Fruit fly (Drosophila melanogaster): ENCODE results near the gene Miro.
A peak's percentile ranks its signal among the peaks of the same experiment; 100 is the strongest.

Miro gene

DNA sequence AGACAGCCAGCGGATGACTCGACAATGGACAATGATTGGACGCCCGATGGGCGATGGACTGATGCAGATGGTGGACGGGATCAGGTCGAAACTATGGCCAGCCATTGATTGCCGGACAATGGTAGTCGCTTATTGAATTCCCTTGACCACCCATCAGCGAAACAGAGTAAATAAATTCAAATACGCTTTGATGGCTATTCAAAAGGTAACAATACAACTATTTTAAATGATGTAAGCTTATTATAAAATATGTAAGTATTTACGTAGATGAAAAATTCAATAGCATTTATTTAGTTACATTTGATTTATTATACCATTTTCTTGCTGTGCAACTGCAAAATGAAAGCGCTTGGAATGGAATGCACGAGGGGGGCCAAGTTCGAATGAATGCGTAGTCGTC, 24.0 kb downstream of the Miro start:
- TF ChIP-seq tj (GFP tag; optimal IDR thresholded peaks at IDR 0.05) (no peak), Mnt (GFP tag; optimal IDR thresholded peaks at IDR 0.05) (no peak), CG33017 (tag; optimal IDR thresholded peaks at IDR 0.05) (no peak), Clk (GFP tag; optimal IDR thresholded peaks at IDR 0.05) (no peak), CG11617 (GFP tag; optimal IDR thresholded peaks at IDR 0.05) (no peak), toe (GFP tag; optimal IDR thresholded peaks at IDR 0.05) (no peak), Hr96 (GFP tag; optimal IDR thresholded peaks at IDR 0.05) (no peak), CG1620 (GFP tag; optimal IDR thresholded peaks at IDR 0.05) (no peak), CG7101 (tag; optimal IDR thresholded peaks at IDR 0.05) (no peak), kay (GFP tag; ENCODE audit: borderline replicate concordance) (no peak), Crg-1 (GFP tag; optimal IDR thresholded peaks at IDR 0.05) (no peak), cic (GFP tag; optimal IDR thresholded peaks at IDR 0.05) (no peak), ovo (GFP tag; optimal IDR thresholded peaks at IDR 0.05) (no peak)

DNA sequence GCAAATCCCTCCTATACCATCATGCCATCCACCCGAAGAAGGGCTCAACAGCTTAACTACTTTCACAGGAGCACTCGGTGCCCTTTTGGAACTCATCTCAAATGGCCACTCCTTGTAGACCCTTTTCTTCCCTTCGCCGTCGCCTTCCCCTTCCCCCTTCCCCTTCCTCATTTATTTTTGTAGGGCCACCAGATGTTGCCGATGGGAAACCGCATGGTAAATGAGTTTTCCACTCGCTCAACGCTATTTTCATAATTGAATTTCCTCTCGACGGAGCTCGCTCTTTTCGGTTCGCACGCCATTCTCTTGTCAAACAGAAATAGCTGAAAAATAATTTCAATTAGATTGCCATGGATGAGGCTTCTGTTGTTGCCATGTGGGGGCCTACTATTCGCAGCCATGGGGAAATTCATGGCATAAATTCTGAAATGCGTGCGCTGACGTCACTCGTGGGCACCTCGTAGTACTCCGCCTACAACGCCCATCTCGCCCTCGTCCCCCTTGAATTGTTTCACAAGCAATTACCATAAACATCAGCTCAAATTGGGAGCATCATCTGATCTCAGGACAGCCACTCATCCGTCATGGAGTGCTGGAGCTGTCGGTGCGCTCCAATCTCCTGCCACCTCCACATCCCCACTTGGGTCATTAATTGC, 26.5 kb downstream of the Miro start:
- TF ChIP-seq CG1620 (GFP tag; optimal IDR thresholded peaks at IDR 0.05) (no peak), bab1 (GFP tag; optimal IDR thresholded peaks at IDR 0.05) (no peak), CG33017 (tag; optimal IDR thresholded peaks at IDR 0.05) (no peak), CG5204 (GFP tag; optimal IDR thresholded peaks at IDR 0.05) (no peak), Hr96 (GFP tag; optimal IDR thresholded peaks at IDR 0.05) (no peak), toe (GFP tag; optimal IDR thresholded peaks at IDR 0.05) (no peak), CG14711 (tag; optimal IDR thresholded peaks at IDR 0.05) (no peak), Crg-1 (GFP tag; optimal IDR thresholded peaks at IDR 0.05) (no peak), CG7045 (GFP tag; optimal IDR thresholded peaks at IDR 0.05) (no peak), Clk (GFP tag; optimal IDR thresholded peaks at IDR 0.05) (no peak), CG11617 (GFP tag; optimal IDR thresholded peaks at IDR 0.05) (no peak), tj (GFP tag; optimal IDR thresholded peaks at IDR 0.05) (no peak)

DNA sequence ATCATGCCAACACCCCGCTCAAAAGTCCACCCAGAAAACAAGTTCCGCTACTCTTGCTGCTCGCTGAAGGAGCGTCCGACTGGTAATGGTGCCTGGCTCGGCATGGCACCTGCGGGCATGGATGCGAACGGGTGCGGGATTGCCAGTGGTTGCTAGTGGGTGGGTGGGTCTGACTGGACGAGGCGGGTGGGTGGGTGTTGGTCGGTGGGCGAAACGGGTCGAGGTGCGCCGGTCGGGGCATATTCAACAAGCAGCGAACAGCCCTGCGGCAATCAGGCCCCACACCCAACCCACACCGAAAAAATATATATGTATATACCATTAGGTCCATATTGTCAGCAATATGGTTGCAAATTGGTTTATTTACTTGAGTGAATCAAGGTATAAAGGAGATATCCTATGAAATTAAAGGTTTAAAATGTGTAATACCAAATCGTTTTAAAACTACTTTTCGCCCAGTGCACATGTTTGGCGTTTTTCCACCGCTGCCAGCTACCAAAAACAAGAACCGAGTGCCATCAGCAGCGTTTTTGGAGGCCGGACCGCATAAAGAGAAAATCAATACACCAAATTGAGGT, 27.9 kb downstream of the Miro start:
- no peak for TF ChIP-seq Clk (GFP tag; optimal IDR thresholded peaks at IDR 0.05)
- no peak for TF ChIP-seq Hr96 (GFP tag; optimal IDR thresholded peaks at IDR 0.05)
- TF ChIP-seq CG7045 (GFP tag; optimal IDR thresholded peaks at IDR 0.05): no peak
- TF ChIP-seq toe (GFP tag; optimal IDR thresholded peaks at IDR 0.05): no peak
- TF ChIP-seq CG12768 (GFP tag; optimal IDR thresholded peaks at IDR 0.05): no peak
- TF ChIP-seq CG33017 (tag; optimal IDR thresholded peaks at IDR 0.05): peak; percentile 1
- TF ChIP-seq CG14711 (tag; optimal IDR thresholded peaks at IDR 0.05): no peak

DNA sequence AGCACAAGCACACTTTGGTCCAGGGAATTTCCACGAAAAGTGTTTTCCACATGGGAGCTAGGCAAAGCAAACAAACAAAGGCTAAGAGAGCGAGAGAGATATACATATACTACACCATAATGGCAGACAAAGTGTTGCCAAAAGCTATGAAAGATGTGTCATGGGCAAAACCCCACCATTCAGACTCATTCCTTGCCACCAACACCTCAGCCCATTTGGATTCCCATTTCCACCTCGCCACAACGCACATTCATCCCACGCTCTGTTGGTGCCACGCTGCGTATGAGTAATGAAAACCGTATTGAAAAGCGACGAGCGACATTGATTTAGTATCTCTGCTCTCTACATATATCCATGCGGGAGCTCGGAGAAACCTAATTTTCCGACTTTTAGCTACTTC, 29.8 kb downstream of the Miro start:
- TF ChIP-seq kay (GFP tag; ENCODE audit: borderline replicate concordance): no peak
- no peak for TF ChIP-seq CG14711 (tag; optimal IDR thresholded peaks at IDR 0.05)
- TF ChIP-seq CG7101 (tag; optimal IDR thresholded peaks at IDR 0.05): no peak
- TF ChIP-seq Mnt (GFP tag; optimal IDR thresholded peaks at IDR 0.05): no peak
- no peak for TF ChIP-seq CG1620 (GFP tag; optimal IDR thresholded peaks at IDR 0.05)
- no peak for TF ChIP-seq ovo (GFP tag; optimal IDR thresholded peaks at IDR 0.05)
- TF ChIP-seq pad (GFP tag; optimal IDR thresholded peaks at IDR 0.05): no peak
- TF ChIP-seq cnc (optimal IDR thresholded peaks at IDR 0.05): no peak

DNA sequence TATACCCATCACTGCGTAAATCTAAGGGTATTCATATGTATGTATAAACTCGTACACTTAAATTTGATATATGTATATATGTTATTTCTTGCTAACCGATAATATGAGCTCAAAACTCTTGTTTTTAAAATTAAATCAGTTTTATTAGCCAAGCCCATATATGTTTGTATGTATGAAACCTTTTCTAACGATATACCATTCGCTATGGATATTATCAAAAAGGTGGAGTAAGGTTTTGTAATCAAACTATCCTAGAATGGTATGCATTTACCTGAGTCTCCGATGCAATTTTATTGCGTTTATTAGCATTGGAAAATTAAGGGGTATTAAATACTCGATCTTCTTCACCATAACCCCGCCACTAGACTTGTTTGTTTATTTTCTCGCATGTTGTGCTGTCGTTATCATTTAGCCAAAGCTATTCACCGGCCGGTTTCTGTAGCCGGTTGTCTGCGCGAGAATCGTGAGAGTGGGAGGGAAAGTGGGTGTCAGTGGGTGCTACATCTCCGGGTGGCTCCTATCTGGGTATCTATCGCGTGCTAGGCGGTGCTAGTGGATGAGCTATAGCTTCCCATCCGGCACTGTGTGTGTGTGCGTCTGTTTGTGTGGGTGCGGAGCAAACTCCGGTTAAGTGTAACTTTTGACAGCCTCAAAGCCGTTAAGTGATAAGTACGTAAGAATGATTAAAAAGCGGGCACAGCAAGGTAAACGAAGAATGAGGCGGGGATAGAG, 30.7 kb downstream of the Miro start:
- TF ChIP-seq CG33017 (tag; optimal IDR thresholded peaks at IDR 0.05) (no peak), cic (GFP tag; optimal IDR thresholded peaks at IDR 0.05) (peak; percentile 41), CG14711 (tag; optimal IDR thresholded peaks at IDR 0.05) (no peak), CG7101 (tag; optimal IDR thresholded peaks at IDR 0.05) (no peak), Hr96 (GFP tag; optimal IDR thresholded peaks at IDR 0.05) (no peak), kay (GFP tag; ENCODE audit: borderline replicate concordance) (peak; percentile 66), Mnt (GFP tag; optimal IDR thresholded peaks at IDR 0.05) (peak; percentile 5), Clk (GFP tag; optimal IDR thresholded peaks at IDR 0.05) (no peak)

DNA sequence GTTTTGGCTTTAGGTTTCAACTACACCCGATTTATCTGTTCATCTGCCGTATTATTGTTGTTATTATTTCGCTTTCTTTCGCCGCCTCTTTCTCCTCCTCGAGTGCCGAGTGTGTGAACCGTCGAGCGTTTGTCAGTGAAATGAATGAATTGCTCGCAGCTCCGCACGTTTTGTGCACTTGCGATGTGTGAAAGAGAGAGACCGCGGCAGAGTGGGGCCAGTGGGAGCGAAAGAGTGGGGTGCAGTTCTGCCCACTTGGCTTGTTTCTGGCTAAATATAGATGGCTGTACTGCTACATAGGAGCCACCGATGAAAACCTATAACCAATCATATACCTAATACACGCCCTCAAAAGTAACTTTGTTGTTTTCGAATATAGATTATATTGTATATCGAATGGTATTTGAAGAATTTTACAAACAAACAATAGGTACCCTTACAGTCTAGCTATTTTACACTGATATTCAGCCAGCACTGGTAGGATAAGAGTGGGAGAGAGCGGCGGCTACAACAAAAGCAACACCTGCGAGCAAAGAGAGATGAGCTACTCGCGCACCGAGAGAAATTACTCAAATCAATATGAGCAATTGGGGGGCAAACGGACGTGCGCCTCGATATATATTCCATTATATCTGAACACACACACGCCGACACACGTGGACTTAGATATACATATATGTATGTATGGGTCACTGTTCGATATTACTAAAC, 32.0 kb downstream of the Miro start:
- peak; percentile 58 for TF ChIP-seq cic (GFP tag; optimal IDR thresholded peaks at IDR 0.05)
- no peak for TF ChIP-seq CG1620 (GFP tag; optimal IDR thresholded peaks at IDR 0.05)
- peak; percentile 40 for TF ChIP-seq CG7101 (tag; optimal IDR thresholded peaks at IDR 0.05)
- no peak for TF ChIP-seq kay (GFP tag; ENCODE audit: borderline replicate concordance)
- TF ChIP-seq tj (GFP tag; optimal IDR thresholded peaks at IDR 0.05): peak; percentile 42
- peak; percentile 17 for TF ChIP-seq CG5204 (GFP tag; optimal IDR thresholded peaks at IDR 0.05)
- peak; percentile 17 for TF ChIP-seq Hr96 (GFP tag; optimal IDR thresholded peaks at IDR 0.05)
- TF ChIP-seq bab1 (GFP tag; optimal IDR thresholded peaks at IDR 0.05): peak; percentile 46
- TF ChIP-seq ovo (GFP tag; optimal IDR thresholded peaks at IDR 0.05): no peak
- no peak for TF ChIP-seq CG14711 (tag; optimal IDR thresholded peaks at IDR 0.05)
- TF ChIP-seq CG11617 (GFP tag; optimal IDR thresholded peaks at IDR 0.05): peak; percentile 35
- no peak for TF ChIP-seq Crg-1 (GFP tag; optimal IDR thresholded peaks at IDR 0.05)
- TF ChIP-seq cnc (optimal IDR thresholded peaks at IDR 0.05): no peak
- peak; percentile 54 for TF ChIP-seq pad (GFP tag; optimal IDR thresholded peaks at IDR 0.05)
- peak; percentile 48 for TF ChIP-seq toe (GFP tag; optimal IDR thresholded peaks at IDR 0.05)
- peak; percentile 19 for TF ChIP-seq CG12768 (GFP tag; optimal IDR thresholded peaks at IDR 0.05)
- peak; percentile 4 for TF ChIP-seq CG7045 (GFP tag; optimal IDR thresholded peaks at IDR 0.05)
- TF ChIP-seq Clk (GFP tag; optimal IDR thresholded peaks at IDR 0.05): no peak
- TF ChIP-seq Mnt (GFP tag; optimal IDR thresholded peaks at IDR 0.05): peak; percentile 62
- peak; percentile 45 for TF ChIP-seq CG33017 (tag; optimal IDR thresholded peaks at IDR 0.05)
